Worm (Caenorhabditis elegans): ENCODE results near the gene lgc-13.

DNA sequence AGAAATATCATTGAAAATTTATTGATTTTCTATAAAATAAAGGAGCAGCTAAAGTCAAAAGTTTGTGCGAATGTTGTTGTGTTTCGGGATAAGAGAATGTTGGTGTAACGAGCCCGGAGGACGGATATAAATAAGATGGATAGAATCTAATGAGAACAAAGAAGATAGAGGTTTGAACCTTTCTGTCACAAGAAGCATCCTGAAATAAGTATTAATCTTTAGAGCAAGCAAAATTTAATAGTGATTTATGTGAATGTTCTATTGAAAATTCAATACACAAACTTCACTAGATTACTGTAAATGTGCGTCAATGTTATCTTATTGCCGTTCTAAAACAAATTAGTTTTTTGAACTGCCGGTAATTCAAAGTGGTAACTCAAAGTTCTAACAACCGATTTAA lies 5.3 kb upstream of the lgc-13 start, which contains the start of gene W03G11.3:
- TF ChIP-seq B0019.2 (GFP tag; conservative IDR thresholded peaks at IDR 0.05) (no peak), zfh-2 (GFP tag; conservative IDR thresholded peaks at IDR 0.05) (no peak), lsy-27 (tag; optimal IDR thresholded peaks at IDR 0.05; ENCODE audit: borderline replicate concordance, insufficient read depth) (no peak), snpc-3.4 (tag; optimal IDR thresholded peaks at IDR 0.05) (no peak), egl-44 (GFP tag; IDR thresholded peaks at IDR 0.05) (no peak), lin-54 (GFP tag; optimal IDR thresholded peaks at IDR 0.05) (no peak), madf-10 (tag; optimal IDR thresholded peaks at IDR 0.05) (no peak), xnd-1 (tag; optimal IDR thresholded peaks at IDR 0.05) (no peak), egl-18 (GFP tag; IDR thresholded peaks at IDR 0.05) (no peak), F10E7.11 (tag; optimal IDR thresholded peaks at IDR 0.05) (no peak), ztf-18 (tag; optimal IDR thresholded peaks at IDR 0.05) (no peak)

All from whole organism, young adult.